Fruit fly (Drosophila melanogaster) whole organism, embryonic: ENCODE results near the gene Sec61alpha.

Experiments used
- Atf-2 ChIP-seq: fragments of 200-800 bp; sonication (Bioruptor generic); optimal IDR thresholded peaks from 2 replicates; lab custom pipeline; 2016; ENCODE audit warnings: missing biosample characterization, missing genetic modification characterization
- CG10209 ChIP-seq: fragments of 200-800 bp; sonication (Bioruptor generic); optimal IDR thresholded peaks from 3 replicates; lab custom pipeline; 2017; ENCODE audit warnings: missing biosample characterization, mild to moderate bottlenecking, missing genetic modification characterization, missing genetic modification reagents
- CG1024 ChIP-seq: fragments of 200-800 bp; sonication (Bioruptor generic); IDR thresholded peaks from 2 replicates; pipeline ENCODE4 v1.3.6; 2022; ENCODE audit warnings: missing biosample characterization, missing genetic modification characterization
- CG10431 ChIP-seq: fragments of 200-800 bp; sonication (Bioruptor generic); optimal IDR thresholded peaks from 3 replicates; lab custom pipeline; 2018; ENCODE audit warnings: missing biosample characterization, mild to moderate bottlenecking, missing genetic modification characterization
- CG10654 ChIP-seq: fragments of 200-800 bp; sonication (Bioruptor generic); optimal IDR thresholded peaks from 2 replicates; lab custom pipeline; 2016; ENCODE audit warnings: missing biosample characterization, missing genetic modification characterization
- CG11085 ChIP-seq: fragments of 200-800 bp; sonication (Bioruptor generic); IDR thresholded peaks from 2 replicates; pipeline ENCODE4 v1.3.6; 2022; ENCODE audit warnings: missing biosample characterization, missing genetic modification characterization
- CG11093 ChIP-seq: fragments of 200-800 bp; sonication (Bioruptor generic); IDR thresholded peaks from 3 replicates; pipeline ENCODE4 v1.3.6; 2022; ENCODE audit warnings: missing biosample characterization, missing genetic modification characterization
- CG12071 ChIP-seq: fragments of 200-800 bp; sonication (Bioruptor generic); optimal IDR thresholded peaks from 3 replicates; lab custom pipeline; 2018; ENCODE audit warnings: missing biosample characterization, mild to moderate bottlenecking, missing genetic modification characterization
- CG14050 ChIP-seq: fragments of 200-800 bp; sonication (Bioruptor generic); IDR thresholded peaks from 3 replicates; pipeline ENCODE4 v1.3.6; 2022; ENCODE audit warnings: missing biosample characterization, missing genetic modification characterization
- CG4424 ChIP-seq: fragments of 200-800 bp; sonication (Bioruptor generic); optimal IDR thresholded peaks from 3 replicates; lab custom pipeline; 2016; ENCODE audit warnings: missing biosample characterization, missing genetic modification characterization
- CG4730 ChIP-seq: fragments of 200-800 bp; sonication (Bioruptor generic); IDR thresholded peaks from 2 replicates; pipeline ENCODE4 v1.3.6; 2022; ENCODE audit warnings: missing biosample characterization, missing genetic modification characterization
- CG4854 ChIP-seq: fragments of 200-800 bp; sonication (Bioruptor generic); optimal IDR thresholded peaks from 2 replicates; lab custom pipeline; 2016; ENCODE audit warnings: missing biosample characterization, missing genetic modification characterization, inconsistent platforms
- CG7745 ChIP-seq: fragments of 200-800 bp; sonication (Bioruptor generic); optimal IDR thresholded peaks from 2 replicates; lab custom pipeline; 2018; ENCODE audit warnings: missing biosample characterization, mild to moderate bottlenecking, missing genetic modification characterization, moderate library complexity
- CG8388 ChIP-seq: fragments of 200-800 bp; sonication (Bioruptor generic); optimal IDR thresholded peaks from 2 replicates; lab custom pipeline; 2019; ENCODE audit warnings: missing biosample characterization, mild to moderate bottlenecking, missing genetic modification characterization, moderate library complexity
- CG9437 ChIP-seq: fragments of 200-800 bp; sonication (Bioruptor generic); optimal IDR thresholded peaks from 2 replicates; lab custom pipeline; 2018; ENCODE audit warnings: missing biosample characterization, mild to moderate bottlenecking, missing genetic modification characterization
- Camta ChIP-seq: fragments of 200-800 bp; sonication (Bioruptor generic); optimal IDR thresholded peaks from 2 replicates; lab custom pipeline; 2016; ENCODE audit warnings: missing biosample characterization, missing genetic modification characterization
- Deaf1 ChIP-seq: fragments of 200-800 bp; optimal IDR thresholded peaks from 3 replicates; lab custom pipeline; 2019; ENCODE audit warnings: missing biosample characterization, mild to moderate bottlenecking, missing genetic modification characterization, moderate library complexity
- Dll ChIP-seq: fragments of 200-800 bp; sonication (Bioruptor generic); IDR thresholded peaks from 4 replicates; pipeline ENCODE4 v1.3.6; 2022; ENCODE audit warnings: missing biosample characterization, missing genetic modification characterization; ENCODE audit not compliant: partially characterized antibody
- Elba2 ChIP-seq: fragments of 200-800 bp; sonication (Bioruptor generic); optimal IDR thresholded peaks from 3 replicates; lab custom pipeline; 2016; ENCODE audit warnings: missing biosample characterization, missing genetic modification characterization
- HLH3B ChIP-seq: fragments of 200-800 bp; sonication (Bioruptor generic); IDR thresholded peaks from 2 replicates; pipeline ENCODE4 v1.3.6; 2022; ENCODE audit warnings: missing biosample characterization, missing genetic modification characterization
- Hr78 ChIP-seq, 2 experiments: fragments of 200-800 bp in 1 of 2; fragments of >200 bp in 1 of 2; sonication (Bioruptor generic) in 1 of 2; optimal IDR thresholded peaks; 2 replicates each; lab custom pipeline; 2017 to 2019; ENCODE audit warnings: missing biosample characterization in 2 of 2, missing genetic modification characterization in 2 of 2, mild to moderate bottlenecking in 1 of 2, moderate library complexity in 1 of 2
- Med ChIP-seq: fragments of 200-800 bp; sonication (Bioruptor generic); peaks from one replicate; lab custom pipeline; 2016; ENCODE audit warnings: missing biosample characterization, missing genetic modification characterization, mild to moderate bottlenecking, inconsistent platforms, moderate library complexity
- Sox102F ChIP-seq: fragments of 200-800 bp; sonication (Bioruptor generic); optimal IDR thresholded peaks from 2 replicates; lab custom pipeline; 2018; ENCODE audit warnings: missing biosample characterization, mild to moderate bottlenecking, missing genetic modification characterization, moderate library complexity
- Sry-β ChIP-seq: fragments of 200-800 bp; sonication (Bioruptor generic); optimal IDR thresholded peaks from 2 replicates; lab custom pipeline; 2018; ENCODE audit warnings: missing biosample characterization, mild to moderate bottlenecking, missing genetic modification characterization, moderate library complexity
- Taf1 ChIP-seq: fragments of 200-800 bp; sonication (Bioruptor generic); IDR thresholded peaks from 2 replicates; pipeline ENCODE4 v1.3.6; 2022; ENCODE audit warnings: missing biosample characterization, missing genetic modification characterization
- Xrp1 ChIP-seq: fragments of 200-800 bp; sonication (Bioruptor generic); IDR thresholded peaks from 2 replicates; pipeline ENCODE4 v1.3.6; 2022; ENCODE audit warnings: missing biosample characterization, missing genetic modification characterization
- bbx ChIP-seq: fragments of 200-800 bp; sonication (Bioruptor generic); IDR thresholded peaks from 2 replicates; pipeline ENCODE4 v1.3.6; 2022; ENCODE audit warnings: missing biosample characterization, missing genetic modification characterization; ENCODE audit not compliant: partially characterized antibody
- br ChIP-seq: fragments of >200 bp; optimal IDR thresholded peaks from 2 replicates; lab custom pipeline; 2017
- ci ChIP-seq: fragments of 200-800 bp; sonication (Bioruptor generic); IDR thresholded peaks from 3 replicates; pipeline ENCODE4 v1.3.6; 2022; ENCODE audit warnings: missing biosample characterization, missing genetic modification characterization
- da ChIP-seq: fragments of 200-800 bp; sonication (Bioruptor generic); optimal IDR thresholded peaks from 2 replicates; lab custom pipeline; 2016; ENCODE audit warnings: missing biosample characterization, missing genetic modification characterization
- dimm ChIP-seq: fragments of 200-800 bp; sonication (Bioruptor generic); IDR thresholded peaks from 2 replicates; pipeline ENCODE4 v1.3.6; 2022; ENCODE audit warnings: missing biosample characterization, missing genetic modification characterization
- en ChIP-seq: fragments of 200-800 bp; sonication (Bioruptor generic); optimal IDR thresholded peaks from 2 replicates; lab custom pipeline; 2016; ENCODE audit warnings: missing biosample characterization, missing genetic modification characterization
- ewg ChIP-seq: fragments of 200-800 bp; sonication (Bioruptor generic); optimal IDR thresholded peaks from 3 replicates; lab custom pipeline; 2017; ENCODE audit warnings: mild to moderate bottlenecking, missing biosample characterization, missing genetic modification reagents, missing genetic modification characterization
- fd96Cb ChIP-seq: fragments of 200-800 bp; sonication (Bioruptor generic); optimal IDR thresholded peaks from 2 replicates; lab custom pipeline; 2018; ENCODE audit warnings: missing biosample characterization, mild to moderate bottlenecking, missing genetic modification characterization, moderate library complexity
- grn ChIP-seq: fragments of 200-800 bp; sonication (Bioruptor generic); optimal IDR thresholded peaks from 3 replicates; lab custom pipeline; 2017; ENCODE audit warnings: missing biosample characterization, missing genetic modification characterization
- gsb-n ChIP-seq: fragments of 200-800 bp; sonication (Bioruptor generic); optimal IDR thresholded peaks from 3 replicates; lab custom pipeline; 2018; ENCODE audit warnings: missing biosample characterization, mild to moderate bottlenecking, missing genetic modification characterization
- jigr1 ChIP-seq: fragments of 200-800 bp; sonication (Bioruptor generic); IDR thresholded peaks from 3 replicates; pipeline ENCODE4 v1.3.6; 2022; ENCODE audit warnings: missing biosample characterization, missing genetic modification characterization
- lab ChIP-seq: fragments of 200-800 bp; sonication (Bioruptor generic); optimal IDR thresholded peaks from 3 replicates; lab custom pipeline; 2017; ENCODE audit warnings: missing biosample characterization, missing genetic modification characterization, mild to moderate bottlenecking, moderate library complexity, missing genetic modification reagents
- lola ChIP-seq, 3 experiments: fragments of >200 bp in 2 of 3; fragments of 200-800 bp in 1 of 3; sonication (Bioruptor generic) in 1 of 3; optimal IDR thresholded peaks; 2 replicates each; lab custom pipeline; 2017 to 2019; ENCODE audit warnings: missing biosample characterization in 3 of 3, missing genetic modification characterization in 3 of 3, mild to moderate bottlenecking in 1 of 3, moderate library complexity in 1 of 3
- nau ChIP-seq: fragments of 200-800 bp; sonication (Bioruptor generic); optimal IDR thresholded peaks from 3 replicates; lab custom pipeline; 2017; ENCODE audit warnings: missing biosample characterization, mild to moderate bottlenecking, missing genetic modification characterization, missing genetic modification reagents
- odd ChIP-seq: fragments of 200-800 bp; sonication (Bioruptor generic); optimal IDR thresholded peaks from 2 replicates; lab custom pipeline; 2017; ENCODE audit warnings: missing biosample characterization, mild to moderate bottlenecking, missing genetic modification characterization
- pfk ChIP-seq: fragments of 200-800 bp; sonication (Bioruptor generic); optimal IDR thresholded peaks from 2 replicates; lab custom pipeline; 2018; ENCODE audit warnings: missing biosample characterization, mild to moderate bottlenecking, missing genetic modification characterization, moderate library complexity
- pita ChIP-seq: fragments of 200-800 bp; sonication (Bioruptor generic); optimal IDR thresholded peaks from 2 replicates; lab custom pipeline; 2017; ENCODE audit warnings: missing biosample characterization, mild to moderate bottlenecking, missing genetic modification characterization
- pum ChIP-seq: fragments of 200-800 bp; sonication (Bioruptor generic); optimal IDR thresholded peaks from 2 replicates; lab custom pipeline; 2016; ENCODE audit warnings: missing biosample characterization, missing genetic modification characterization
- ro ChIP-seq: fragments of 200-800 bp; sonication (Bioruptor generic); IDR thresholded peaks from 2 replicates; pipeline ENCODE4 v1.3.6; 2022; ENCODE audit warnings: missing biosample characterization, missing genetic modification characterization
- sc ChIP-seq, 3 experiments: fragments of >200 bp in 2 of 3; fragments of 200-800 bp in 1 of 3; sonication (Bioruptor generic) in 1 of 3; optimal IDR thresholded peaks; 2 replicates in 2 of 3; 3 replicates in 1 of 3; lab custom pipeline; 2017; ENCODE audit warnings: mild to moderate bottlenecking in 1 of 3, missing biosample characterization in 1 of 3, missing genetic modification characterization in 1 of 3, missing genetic modification reagents in 1 of 3
- sim ChIP-seq: fragments of 200-800 bp; sonication (Bioruptor generic); IDR thresholded peaks from 2 replicates; pipeline ENCODE4 v1.3.6; 2022; ENCODE audit warnings: missing biosample characterization, missing genetic modification characterization
- ssp ChIP-seq: fragments of 200-800 bp; sonication (Bioruptor generic); IDR thresholded peaks from 2 replicates; pipeline ENCODE4 v1.3.6; 2022; ENCODE audit warnings: missing biosample characterization, missing genetic modification characterization
- yki ChIP-seq: fragments of >200 bp; optimal IDR thresholded peaks from 3 replicates; lab custom pipeline; 2018

Sec61alpha gene

dm6 chr2L:6462259-6462658 lies 18.1 kb downstream of the Sec61alpha start (continued):
- TF ChIP-seq Xrp1 (GFP tag; lab: Robert Waterston, UW) (0 out of 2 replicates have a peak, but pooled peaks have one; percentile 41), en (GFP tag; lab: Kevin White, UChicago) (no peak), CG11085 (GFP tag; lab: Robert Waterston, UW) (no peak), Hr78 (GFP tag; optimal IDR thresholded peaks at IDR 0.05; lab: Kevin White, UChicago) (peak in 1 of 2 experiments; percentile 10), Med (peak; percentile 43), CG14050 (GFP tag; lab: Robert Waterston, UW) (no peak), jigr1 (GFP tag; lab: Robert Waterston, UW) (no peak), sim (no peak), odd (GFP tag; lab: Kevin White, UChicago) (peak; percentile 10), lola (GFP tag; optimal IDR thresholded peaks at IDR 0.05; lab: Kevin White, UChicago) (peak in 1 of 3 experiments; percentile 42)

- peak; percentile 18 for TF ChIP-seq Sry-β (GFP tag; lab: Kevin White, UChicago)
- TF ChIP-seq HLH3B (GFP tag; lab: Robert Waterston, UW): no peak
- no peak; the same call in 1 of the 2 replicates for TF ChIP-seq CG1024
- TF ChIP-seq fd96Cb: no peak
- TF ChIP-seq lab (GFP tag; lab: Kevin White, UChicago): peak; percentile 72
- TF ChIP-seq CG4854 (GFP tag; lab: Kevin White, UChicago): peak; percentile 23
- TF ChIP-seq pfk: no peak
- TF ChIP-seq dimm (GFP tag; lab: Robert Waterston, UW): no peak
- no peak for TF ChIP-seq ewg (GFP tag; lab: Kevin White, UChicago)
- no peak for TF ChIP-seq Camta (GFP tag; lab: Kevin White, UChicago)
- TF ChIP-seq grn (GFP tag; lab: Kevin White, UChicago): no peak
- TF ChIP-seq Xrp1 (GFP tag; lab: Robert Waterston, UW): peak; percentile 63
- no peak for TF ChIP-seq pita
- TF ChIP-seq CG11093 (GFP tag; lab: Robert Waterston, UW): no peak
- peak; percentile 56 for TF ChIP-seq nau (GFP tag; lab: Kevin White, UChicago)
- no peak for TF ChIP-seq CG4424 (GFP tag; lab: Kevin White, UChicago)
- no peak for TF ChIP-seq bbx (GFP tag; lab: Robert Waterston, UW)
- TF ChIP-seq ssp (GFP tag; lab: Robert Waterston, UW): no peak
- TF ChIP-seq da (GFP tag; lab: Kevin White, UChicago): no peak
- no peak for TF ChIP-seq pum
- no peak for TF ChIP-seq CG9437 (GFP tag; lab: Kevin White, UChicago)
- TF ChIP-seq CG11085 (GFP tag; lab: Robert Waterston, UW): no peak
- peak; percentile 75 for TF ChIP-seq CG12071 (GFP tag; lab: Kevin White, UChicago)
- TF ChIP-seq CG10431: peak; percentile 35
- no peak for TF ChIP-seq br (lab: Kevin White, UChicago)
- TF ChIP-seq ro (GFP tag; lab: Robert Waterston, UW): no peak
- TF ChIP-seq Taf1: no peak
- TF ChIP-seq Elba2 (GFP tag; lab: Kevin White, UChicago): no peak
- peak; percentile 8 for TF ChIP-seq CG10654 (GFP tag; lab: Kevin White, UChicago)
- peak; percentile 44 for TF ChIP-seq CG8388 (GFP tag; lab: Kevin White, UChicago)
- TF ChIP-seq CG4730 (GFP tag; lab: Robert Waterston, UW): no peak
- peak; percentile 67; the same call in 2 of the 3 replicates for TF ChIP-seq ci (GFP tag; lab: Robert Waterston, UW)
- TF ChIP-seq Deaf1 (tag; lab: Kevin White, UChicago): no peak
- no peak for TF ChIP-seq sc (optimal IDR thresholded peaks at IDR 0.05; lab: Kevin White, UChicago)
- TF ChIP-seq sc (GFP tag; optimal IDR thresholded peaks at IDR 0.05; lab: Kevin White, UChicago): no peak
- TF ChIP-seq CG7745 (tag; lab: Kevin White, UChicago): no peak
- no peak for TF ChIP-seq yki (lab: Kevin White, UChicago)
- peak; percentile 45 for TF ChIP-seq Sox102F
- no peak for TF ChIP-seq Dll
- peak; percentile 32 for TF ChIP-seq gsb-n (tag; lab: Kevin White, UChicago)
- peak; percentile 26 for TF ChIP-seq CG10209 (GFP tag; lab: Kevin White, UChicago)
- no peak for TF ChIP-seq Atf-2 (GFP tag; lab: Kevin White, UChicago)
Observed at dm6 chr2L:6461497-6461896, 18.9 kb downstream of the Sec61alpha start.
